Fruit fly (Drosophila melanogaster): ENCODE data around the gene Cdc37.

Gene Cdc37

dm6 chr3L:1827809-1828371 is 32.7 kb downstream of the Cdc37 start:
- TF ChIP-seq CG5204 (GFP tag; optimal IDR thresholded peaks at IDR 0.05) = no peak
- no peak for TF ChIP-seq kay (GFP tag; ENCODE audit: borderline replicate concordance)
- TF ChIP-seq CG11617 (GFP tag; optimal IDR thresholded peaks at IDR 0.05) = no peak
- no peak for TF ChIP-seq toe (GFP tag; optimal IDR thresholded peaks at IDR 0.05)
- TF ChIP-seq CG7045 (GFP tag; optimal IDR thresholded peaks at IDR 0.05) = no peak
- TF ChIP-seq CG1620 (GFP tag; optimal IDR thresholded peaks at IDR 0.05) = no peak
- TF ChIP-seq Hr96 (GFP tag; optimal IDR thresholded peaks at IDR 0.05) = no peak
- no peak for TF ChIP-seq cnc (optimal IDR thresholded peaks at IDR 0.05)
- no peak for TF ChIP-seq CG33017 (tag; optimal IDR thresholded peaks at IDR 0.05)
- TF ChIP-seq Mnt (GFP tag; optimal IDR thresholded peaks at IDR 0.05) = no peak
- TF ChIP-seq CG12768 (GFP tag; optimal IDR thresholded peaks at IDR 0.05) = no peak
- no peak for TF ChIP-seq Crg-1 (GFP tag; optimal IDR thresholded peaks at IDR 0.05)
- no peak for TF ChIP-seq CG14711 (tag; optimal IDR thresholded peaks at IDR 0.05)
- TF ChIP-seq CG7101 (tag; optimal IDR thresholded peaks at IDR 0.05) = no peak
- no peak for TF ChIP-seq Clk (GFP tag; optimal IDR thresholded peaks at IDR 0.05)
- no peak for TF ChIP-seq ovo (GFP tag; optimal IDR thresholded peaks at IDR 0.05)

DNA sequence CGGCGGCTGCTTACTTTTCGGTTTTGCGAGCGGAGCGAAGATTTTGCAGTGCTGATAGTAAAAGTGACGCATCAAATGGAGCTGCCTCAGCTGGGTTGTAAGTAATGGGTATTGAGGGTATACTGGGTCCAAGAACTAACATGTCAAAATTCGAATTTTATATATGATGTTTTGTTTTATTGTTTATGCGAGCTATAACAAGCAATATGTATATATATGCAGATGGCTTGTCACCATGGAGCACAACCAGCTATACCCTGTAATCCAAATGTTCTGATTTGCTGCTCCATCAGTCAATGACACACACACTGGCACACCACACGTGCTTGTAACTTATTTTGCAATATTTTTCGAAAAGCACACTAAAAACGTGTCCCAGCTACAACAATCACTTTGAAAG is 34.3 kb downstream of the Cdc37 start:
- TF ChIP-seq CG33017 (tag; optimal IDR thresholded peaks at IDR 0.05) (no peak), toe (GFP tag; optimal IDR thresholded peaks at IDR 0.05) (no peak), CG1620 (GFP tag; optimal IDR thresholded peaks at IDR 0.05) (no peak), bab1 (GFP tag; optimal IDR thresholded peaks at IDR 0.05) (no peak), tj (GFP tag; optimal IDR thresholded peaks at IDR 0.05) (no peak), Hr96 (GFP tag; optimal IDR thresholded peaks at IDR 0.05) (no peak)

dm6 chr3L:1831753-1832268 is 36.6 kb downstream of the Cdc37 start, which contains the start of gene Cpr62Ba:
Gene Cpr62Ba, minus strand, starts transcription at chr3L:1831783.
- TF ChIP-seq CG14711 (tag; optimal IDR thresholded peaks at IDR 0.05) (no peak), tj (GFP tag; optimal IDR thresholded peaks at IDR 0.05) (no peak), Clk (GFP tag; optimal IDR thresholded peaks at IDR 0.05) (no peak), CG1620 (GFP tag; optimal IDR thresholded peaks at IDR 0.05) (no peak), ovo (GFP tag; optimal IDR thresholded peaks at IDR 0.05) (no peak), CG11617 (GFP tag; optimal IDR thresholded peaks at IDR 0.05) (no peak), Hr96 (GFP tag; optimal IDR thresholded peaks at IDR 0.05) (no peak), CG5204 (GFP tag; optimal IDR thresholded peaks at IDR 0.05) (no peak), CG33017 (tag; optimal IDR thresholded peaks at IDR 0.05) (no peak), pad (GFP tag; optimal IDR thresholded peaks at IDR 0.05) (no peak), Mnt (GFP tag; optimal IDR thresholded peaks at IDR 0.05) (no peak), Crg-1 (GFP tag; optimal IDR thresholded peaks at IDR 0.05) (no peak), CG7101 (tag; optimal IDR thresholded peaks at IDR 0.05) (no peak)

- TF ChIP-seq Hr96 (GFP tag; optimal IDR thresholded peaks at IDR 0.05) = no peak
- no peak for TF ChIP-seq Clk (GFP tag; optimal IDR thresholded peaks at IDR 0.05)
Observed at dm6 chr3L:1835064-1835463, 39.9 kb downstream of the Cdc37 start, which contains the start of gene Cpr62Bb. Gene Cpr62Bb, minus strand, starts transcription at chr3L:1835164.

dm6 chr3L:1841984-1842383 is 46.8 kb downstream of the Cdc37 start, which contains the start of gene Cpr62Bc:
Gene Cpr62Bc, minus strand, starts transcription at chr3L:1842084.
- TF ChIP-seq toe (GFP tag; optimal IDR thresholded peaks at IDR 0.05) (no peak), Crg-1 (GFP tag; optimal IDR thresholded peaks at IDR 0.05) (no peak), CG1620 (GFP tag; optimal IDR thresholded peaks at IDR 0.05) (no peak), ovo (GFP tag; optimal IDR thresholded peaks at IDR 0.05) (no peak), pad (GFP tag; optimal IDR thresholded peaks at IDR 0.05) (no peak), CG7045 (GFP tag; optimal IDR thresholded peaks at IDR 0.05) (no peak), CG12768 (GFP tag; optimal IDR thresholded peaks at IDR 0.05) (no peak), Hr96 (GFP tag; optimal IDR thresholded peaks at IDR 0.05) (no peak), tj (GFP tag; optimal IDR thresholded peaks at IDR 0.05) (no peak), Mnt (GFP tag; optimal IDR thresholded peaks at IDR 0.05) (no peak), CG7101 (tag; optimal IDR thresholded peaks at IDR 0.05) (no peak), CG14711 (tag; optimal IDR thresholded peaks at IDR 0.05) (no peak), CG33017 (tag; optimal IDR thresholded peaks at IDR 0.05) (no peak), bab1 (GFP tag; optimal IDR thresholded peaks at IDR 0.05) (no peak), kay (GFP tag; ENCODE audit: borderline replicate concordance) (no peak), cnc (optimal IDR thresholded peaks at IDR 0.05) (no peak), cic (GFP tag; optimal IDR thresholded peaks at IDR 0.05) (no peak), Clk (GFP tag; optimal IDR thresholded peaks at IDR 0.05) (no peak), CG5204 (GFP tag; optimal IDR thresholded peaks at IDR 0.05) (no peak)

DNA sequence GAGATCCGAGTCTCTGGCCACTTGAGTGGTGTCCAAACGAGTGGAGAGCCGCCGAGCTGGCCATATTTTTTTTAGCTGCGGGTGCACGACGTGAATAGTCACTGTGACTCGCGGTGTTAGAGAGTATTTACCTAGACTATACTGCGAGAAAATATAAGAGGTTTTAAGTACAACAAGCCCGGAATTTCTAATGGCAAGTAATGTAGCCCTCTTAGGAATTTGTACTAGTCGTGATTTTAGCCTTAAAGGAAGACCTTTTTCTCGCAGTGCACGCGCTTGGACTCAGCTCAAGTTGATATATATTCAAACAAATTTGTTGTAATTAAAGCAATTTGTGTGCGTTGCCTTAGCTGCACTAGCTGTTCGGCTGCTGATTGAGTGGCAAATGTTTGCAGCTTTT is 49.4 kb downstream of the Cdc37 start:
- TF ChIP-seq Mnt (GFP tag; optimal IDR thresholded peaks at IDR 0.05) (no peak), CG14711 (tag; optimal IDR thresholded peaks at IDR 0.05) (no peak), ovo (GFP tag; optimal IDR thresholded peaks at IDR 0.05) (no peak), pad (GFP tag; optimal IDR thresholded peaks at IDR 0.05) (no peak), CG7045 (GFP tag; optimal IDR thresholded peaks at IDR 0.05) (no peak), Crg-1 (GFP tag; optimal IDR thresholded peaks at IDR 0.05) (no peak)

Measured in whole organism, adult.